Fruit fly (Drosophila melanogaster): ENCODE results near the gene CG5934.

- TF ChIP-seq CG11294 (GFP tag; IDR thresholded peaks at IDR 0.05) (no peak), topi (GFP tag; optimal IDR thresholded peaks at IDR 0.05) (no peak), ss (GFP tag; optimal IDR thresholded peaks at IDR 0.05) (no peak), Hr39 (GFP tag; optimal IDR thresholded peaks at IDR 0.05) (no peak), Met (GFP tag; optimal IDR thresholded peaks at IDR 0.05) (no peak), vri (GFP tag; optimal IDR thresholded peaks at IDR 0.05) (no peak), dsx (GFP tag; optimal IDR thresholded peaks at IDR 0.05; ENCODE audit: poor library complexity, severe bottlenecking) (no peak)
Measured at dm6 chr3R:27238438-27239301, 34.8 kb upstream of the CG5934 start, which contains the start of the genes CG31064 and PolA2.

All from whole organism, prepupa.